Worm (Caenorhabditis elegans) whole organism, L4/young adult: Measurements from ENCODE around the gene kqt-3.

Experiments
- W03F9.2 ChIP-seq: fragments of 150-350 bp; optimal IDR thresholded peaks from 2 replicates; lab custom pipeline; 2014; ENCODE audit warnings: missing biosample characterization, missing genetic modification characterization
- dao-5 ChIP-seq: sonication (generic microtip); optimal IDR thresholded peaks from 2 replicates; lab custom pipeline; 2016; ENCODE audit warnings: missing genotype, missing genetic modification characterization, moderate library complexity, missing compliant biosample characterization

ce11 chrII:13668844-13669441, 27.1 kb upstream of the kqt-3 start, which contains the start of gene C31C9.7:
- no peak for TF ChIP-seq dao-5
- TF ChIP-seq W03F9.2 (tag; lab: Kevin White, UChicago), result no peak
